Worm (Caenorhabditis elegans) whole organism, early embryonic: ENCODE measurements around the gene mtm-6.

Experiments
- B0310.2 ChIP-seq: sonication (generic microtip); optimal IDR thresholded peaks from 2 replicates; lab custom pipeline; 2016; ENCODE audit warnings: mild to moderate bottlenecking, missing genetic modification characterization, missing compliant biosample characterization
- F13C5.2 ChIP-seq: sonication (generic microtip); optimal IDR thresholded peaks from 2 replicates; lab custom pipeline; 2017; ENCODE audit warnings: mild to moderate bottlenecking, missing genetic modification characterization, inconsistent platforms, missing compliant biosample characterization
- aly-1 ChIP-seq: sonication (generic microtip); optimal IDR thresholded peaks from 2 replicates; lab custom pipeline; 2016; ENCODE audit warnings: missing genetic modification characterization, missing compliant biosample characterization
- ama-1 ChIP-seq: fragments of 150-350 bp; optimal IDR thresholded peaks from 2 replicates; lab custom pipeline; 2014
- ceh-13 ChIP-seq: fragments of 200-800 bp; sonication (Bioruptor generic); optimal IDR thresholded peaks from 2 replicates; lab custom pipeline; 2018; ENCODE audit warnings: mild to moderate bottlenecking, missing genetic modification characterization, missing compliant biosample characterization
- ceh-36 ChIP-seq: sonication (generic microtip); optimal IDR thresholded peaks from 2 replicates; lab custom pipeline; 2016; ENCODE audit warnings: missing genetic modification characterization, inconsistent platforms, missing compliant biosample characterization
- ets-7 ChIP-seq: sonication (generic microtip); optimal IDR thresholded peaks from 2 replicates; lab custom pipeline; 2016; ENCODE audit warnings: missing genotype, missing genetic modification characterization, missing compliant biosample characterization
- flt-1 ChIP-seq: fragments of 200-800 bp; sonication (Bioruptor generic); IDR thresholded peaks from 2 replicates; pipeline ENCODE4 v1.3.6; 2022; ENCODE audit warnings: missing genetic modification characterization, missing compliant biosample characterization
- hmbx-1 ChIP-seq: sonication (generic microtip); optimal IDR thresholded peaks from 2 replicates; lab custom pipeline; 2016; ENCODE audit warnings: mild to moderate bottlenecking, missing genetic modification characterization, missing compliant biosample characterization
- hmg-4 ChIP-seq: fragments of 200-800 bp; sonication (Bioruptor generic); optimal IDR thresholded peaks from 2 replicates; lab custom pipeline; 2018; ENCODE audit warnings: mild to moderate bottlenecking, missing genetic modification characterization, missing compliant biosample characterization
- hnd-1 ChIP-seq: sonication (generic microtip); optimal IDR thresholded peaks from 2 replicates; lab custom pipeline; 2016; ENCODE audit warnings: missing genetic modification characterization, missing compliant biosample characterization
- pes-1 ChIP-seq: fragments of 200-800 bp; sonication (Bioruptor generic); IDR thresholded peaks from 2 replicates; pipeline ENCODE4 v1.3.6; 2022; ENCODE audit warnings: missing genetic modification reagents, missing genetic modification characterization, missing compliant biosample characterization
- scrt-1 ChIP-seq: fragments of 200-800 bp; sonication (Bioruptor generic); IDR thresholded peaks from 2 replicates; pipeline ENCODE4 v1.3.6; 2022; ENCODE audit warnings: missing genetic modification characterization, missing compliant biosample characterization
- sea-1 ChIP-seq: fragments of 200-800 bp; sonication (Bioruptor generic); conservative IDR thresholded peaks from 2 replicates; pipeline ENCODE4 v1.3.6; 2022; ENCODE audit warnings: missing genetic modification characterization, missing compliant biosample characterization
- tbx-11 ChIP-seq: fragments of 200-800 bp; sonication (Bioruptor generic); IDR thresholded peaks from 2 replicates; pipeline ENCODE4 v1.3.6; 2022; ENCODE audit warnings: missing genetic modification characterization, missing compliant biosample characterization
- tbx-37 ChIP-seq: fragments of 200-800 bp; sonication (Bioruptor generic); conservative IDR thresholded peaks from 2 replicates; pipeline ENCODE4 v1.3.6; 2022; ENCODE audit warnings: missing genetic modification reagents, missing genetic modification characterization, missing compliant biosample characterization
- tra-4 ChIP-seq: sonication (generic microtip); optimal IDR thresholded peaks from 2 replicates; lab custom pipeline; 2017; ENCODE audit warnings: missing genetic modification characterization, missing compliant biosample characterization

mtm-6 gene

ce11 chrIII:13340504-13341274 lies 6.2 kb upstream of the mtm-6 start:
- TF ChIP-seq sea-1 (GFP tag; lab: Robert Waterston, UW) (no peak), scrt-1 (GFP tag; lab: Robert Waterston, UW) (no peak), hmbx-1 (no peak), ceh-13 (GFP tag; lab: Kevin White, UChicago) (no peak), aly-1 (no peak), hnd-1 (tag; lab: Kevin White, UChicago) (no peak), B0310.2 (tag; lab: Kevin White, UChicago) (no peak), tra-4 (tag; lab: Kevin White, UChicago) (no peak), tbx-11 (GFP tag; lab: Robert Waterston, UW) (no peak), pes-1 (no peak), F13C5.2 (tag; lab: Kevin White, UChicago) (no peak), ceh-36 (tag; lab: Kevin White, UChicago) (no peak), ets-7 (no peak)

ce11 chrIII:13341275-13341626 lies 5.6 kb upstream of the mtm-6 start, which contains the start of gene nud-1:
nud-1 (plus strand) TSS chrIII:13341527.
- TF ChIP-seq ets-7 (no peak), pes-1 (no peak), ceh-13 (GFP tag; lab: Kevin White, UChicago) (no peak), F13C5.2 (tag; lab: Kevin White, UChicago) (no peak), scrt-1 (GFP tag; lab: Robert Waterston, UW) (no peak), flt-1 (no peak), aly-1 (no peak), hnd-1 (tag; lab: Kevin White, UChicago) (no peak), hmbx-1 (no peak), tbx-11 (GFP tag; lab: Robert Waterston, UW) (no peak), tbx-37 (GFP tag; lab: Robert Waterston, UW) (no peak), ceh-36 (tag; lab: Kevin White, UChicago) (no peak), sea-1 (GFP tag; lab: Robert Waterston, UW) (no peak)

ce11 chrIII:13342079-13342734 lies 4.7 kb upstream of the mtm-6 start, which contains the start of gene dro-1:
dro-1 (plus strand) TSS chrIII:13342684.
- no peak for TF ChIP-seq ceh-13 (GFP tag; lab: Kevin White, UChicago)
- TF ChIP-seq tbx-37 (GFP tag; lab: Robert Waterston, UW): no peak
- TF ChIP-seq scrt-1 (GFP tag; lab: Robert Waterston, UW): no peak
- no peak for TF ChIP-seq B0310.2 (tag; lab: Kevin White, UChicago)
- no peak for TF ChIP-seq tbx-11 (GFP tag; lab: Robert Waterston, UW)
- no peak for TF ChIP-seq pes-1
- no peak for TF ChIP-seq ceh-36 (tag; lab: Kevin White, UChicago)
- no peak for TF ChIP-seq ets-7
- TF ChIP-seq flt-1: no peak
- no peak for TF ChIP-seq hmbx-1

ce11 chrIII:13343117-13343516 lies 3.8 kb upstream of the mtm-6 start, which contains the start of gene ife-1:
ife-1 (plus strand) TSS chrIII:13343417.
- TF ChIP-seq scrt-1 (GFP tag; lab: Robert Waterston, UW): no peak

ce11 chrIII:13343562-13344139 lies 3.2 kb upstream of the mtm-6 start:
- TF ChIP-seq hmbx-1 (no peak), flt-1 (no peak), B0310.2 (tag; lab: Kevin White, UChicago) (no peak), ceh-13 (GFP tag; lab: Kevin White, UChicago) (no peak), hnd-1 (tag; lab: Kevin White, UChicago) (no peak), ets-7 (no peak), tra-4 (tag; lab: Kevin White, UChicago) (no peak)

ce11 chrIII:13344538-13345136 lies 2.2 kb upstream of the mtm-6 start, which contains the start of gene acaa-2:
acaa-2 (plus strand) TSS chrIII:13344937.
- TF ChIP-seq scrt-1 (GFP tag; lab: Robert Waterston, UW) (no peak), tra-4 (tag; lab: Kevin White, UChicago) (no peak), B0310.2 (tag; lab: Kevin White, UChicago) (no peak), ceh-13 (GFP tag; lab: Kevin White, UChicago) (no peak), ets-7 (no peak), F13C5.2 (tag; lab: Kevin White, UChicago) (no peak), flt-1 (no peak), ama-1 (lab: Kevin White, UChicago) (no peak), tbx-11 (GFP tag; lab: Robert Waterston, UW) (no peak), pes-1 (no peak), sea-1 (GFP tag; lab: Robert Waterston, UW) (no peak), aly-1 (no peak), hmg-4 (GFP tag; lab: Kevin White, UChicago) (no peak), hnd-1 (tag; lab: Kevin White, UChicago) (no peak), ceh-36 (tag; lab: Kevin White, UChicago) (no peak), hmbx-1 (no peak)

ce11 chrIII:13347782-13348327 lies 970 bp downstream of the mtm-6 start:
- no peak for TF ChIP-seq F13C5.2 (tag; lab: Kevin White, UChicago)
- TF ChIP-seq tbx-37 (GFP tag; lab: Robert Waterston, UW): no peak
- no peak for TF ChIP-seq ama-1 (lab: Kevin White, UChicago)
- TF ChIP-seq tbx-11 (GFP tag; lab: Robert Waterston, UW): no peak
- no peak for TF ChIP-seq sea-1 (GFP tag; lab: Robert Waterston, UW)
- no peak for TF ChIP-seq hmbx-1
- TF ChIP-seq pes-1: no peak
- TF ChIP-seq ceh-13 (GFP tag; lab: Kevin White, UChicago): no peak
- TF ChIP-seq hmg-4 (GFP tag; lab: Kevin White, UChicago): no peak
- TF ChIP-seq flt-1: no peak
- no peak for TF ChIP-seq tra-4 (tag; lab: Kevin White, UChicago)
- TF ChIP-seq ets-7: no peak
- no peak for TF ChIP-seq aly-1
- no peak for TF ChIP-seq hnd-1 (tag; lab: Kevin White, UChicago)
- TF ChIP-seq ceh-36 (tag; lab: Kevin White, UChicago): no peak
- TF ChIP-seq scrt-1 (GFP tag; lab: Robert Waterston, UW): no peak
